Fruit fly (Drosophila melanogaster) whole organism, embryonic: ENCODE data around the gene CG10165.

Experiments used
- ATbp ChIP-seq: fragments of 200-800 bp; sonication (Bioruptor generic); optimal IDR thresholded peaks from 2 replicates; lab custom pipeline; 2017; ENCODE audit warnings: missing biosample characterization, mild to moderate bottlenecking, missing genetic modification characterization, missing genetic modification reagents
- B-H1 ChIP-seq: fragments of 200-800 bp; sonication (Bioruptor generic); IDR thresholded peaks from 3 replicates; pipeline ENCODE4 v1.3.6; 2022; ENCODE audit warnings: missing biosample characterization, missing genetic modification characterization
- Blimp-1 ChIP-seq: fragments of 200-800 bp; sonication (Bioruptor generic); optimal IDR thresholded peaks from 3 replicates; lab custom pipeline; 2018; ENCODE audit warnings: missing biosample characterization, missing genetic modification characterization, mild to moderate bottlenecking, moderate library complexity, missing genetic modification reagents
- CG10431 ChIP-seq: fragments of 200-800 bp; sonication (Bioruptor generic); optimal IDR thresholded peaks from 3 replicates; lab custom pipeline; 2018; ENCODE audit warnings: missing biosample characterization, mild to moderate bottlenecking, missing genetic modification characterization
- CG11398 ChIP-seq: fragments of 200-800 bp; sonication (Bioruptor generic); optimal IDR thresholded peaks from 2 replicates; lab custom pipeline; 2016; ENCODE audit warnings: missing biosample characterization, missing genetic modification characterization
- CG11504 ChIP-seq: fragments of 200-800 bp; sonication (Bioruptor generic); optimal IDR thresholded peaks from 3 replicates; lab custom pipeline; 2019; ENCODE audit warnings: missing biosample characterization, mild to moderate bottlenecking, missing genetic modification characterization, moderate library complexity
- CG14014 ChIP-seq: fragments of 200-800 bp; sonication (Bioruptor generic); IDR thresholded peaks from 2 replicates; pipeline ENCODE4 v1.3.6; 2022; ENCODE audit warnings: missing biosample characterization, missing genetic modification characterization
- CG15269 ChIP-seq: fragments of 200-800 bp; sonication (Bioruptor generic); optimal IDR thresholded peaks from 2 replicates; lab custom pipeline; 2018; ENCODE audit warnings: missing biosample characterization, mild to moderate bottlenecking, missing genetic modification characterization, moderate library complexity
- CG15479 ChIP-seq: fragments of 200-800 bp; sonication (Bioruptor generic); optimal IDR thresholded peaks from 3 replicates; lab custom pipeline; 2019; ENCODE audit warnings: missing biosample characterization, mild to moderate bottlenecking, missing genetic modification characterization, moderate library complexity
- CG17829 ChIP-seq: fragments of 200-800 bp; optimal IDR thresholded peaks from 2 replicates; lab custom pipeline; 2019; ENCODE audit warnings: missing biosample characterization, mild to moderate bottlenecking, missing genetic modification characterization, moderate library complexity
- CG1832 ChIP-seq: fragments of 200-800 bp; sonication (Bioruptor generic); optimal IDR thresholded peaks from 2 replicates; lab custom pipeline; 2017; ENCODE audit warnings: missing biosample characterization, mild to moderate bottlenecking, missing genetic modification characterization, inconsistent platforms
- CG2120 ChIP-seq: fragments of 200-800 bp; sonication (Bioruptor generic); optimal IDR thresholded peaks from 3 replicates; lab custom pipeline; 2016; ENCODE audit warnings: missing biosample characterization, missing genetic modification characterization
- CG2199 ChIP-seq: fragments of 200-800 bp; sonication (Bioruptor generic); IDR thresholded peaks from 3 replicates; pipeline ENCODE4 v1.3.6; 2022; ENCODE audit warnings: missing biosample characterization, missing genetic modification characterization
- CG2712 ChIP-seq: fragments of 200-800 bp; optimal IDR thresholded peaks from 3 replicates; lab custom pipeline; 2019; ENCODE audit warnings: missing biosample characterization, mild to moderate bottlenecking, missing genetic modification characterization, moderate library complexity
- CG33213 ChIP-seq: fragments of 200-800 bp; sonication (Bioruptor generic); optimal IDR thresholded peaks from 3 replicates; lab custom pipeline; 2016; ENCODE audit warnings: missing biosample characterization, missing genetic modification characterization
- CG34376 ChIP-seq: fragments of 200-800 bp; sonication (Bioruptor generic); optimal IDR thresholded peaks from 2 replicates; lab custom pipeline; 2018; ENCODE audit warnings: missing biosample characterization, mild to moderate bottlenecking, missing genetic modification characterization
- CG6175 ChIP-seq: fragments of 200-800 bp; sonication (Bioruptor generic); IDR thresholded peaks from 3 replicates; pipeline ENCODE4 v1.3.6; 2022; ENCODE audit warnings: missing biosample characterization, missing genetic modification characterization
- CG6254 ChIP-seq: fragments of 200-800 bp; sonication (Bioruptor generic); optimal IDR thresholded peaks from 3 replicates; lab custom pipeline; 2017; ENCODE audit warnings: mild to moderate bottlenecking, missing biosample characterization, missing genetic modification reagents, missing genetic modification characterization
- CG7357 ChIP-seq: fragments of 200-800 bp; sonication (Bioruptor generic); IDR thresholded peaks from 3 replicates; pipeline ENCODE4 v1.3.6; 2022; ENCODE audit warnings: missing biosample characterization, missing genetic modification characterization
- D19A ChIP-seq: fragments of 200-800 bp; optimal IDR thresholded peaks from 3 replicates; lab custom pipeline; 2019; ENCODE audit warnings: missing biosample characterization, mild to moderate bottlenecking, missing genetic modification characterization, moderate library complexity
- Dll ChIP-seq: fragments of 200-800 bp; sonication (Bioruptor generic); IDR thresholded peaks from 4 replicates; pipeline ENCODE4 v1.3.6; 2022; ENCODE audit warnings: missing biosample characterization, missing genetic modification characterization; ENCODE audit not compliant: partially characterized antibody
- Ets97D ChIP-seq: fragments of 200-800 bp; sonication (Bioruptor generic); optimal IDR thresholded peaks from 3 replicates; lab custom pipeline; 2016; ENCODE audit warnings: missing biosample characterization, missing genetic modification characterization
- Fer3 ChIP-seq: fragments of 200-800 bp; sonication (Bioruptor generic); optimal IDR thresholded peaks from 2 replicates; lab custom pipeline; 2018; ENCODE audit warnings: missing biosample characterization, mild to moderate bottlenecking, missing genetic modification characterization, moderate library complexity
- H2.0 ChIP-seq: fragments of 200-800 bp; sonication (Bioruptor generic); IDR thresholded peaks from 2 replicates; pipeline ENCODE4 v1.3.6; 2022; ENCODE audit warnings: missing biosample characterization, missing genetic modification characterization
- HHEX ChIP-seq: fragments of 200-800 bp; sonication (Bioruptor generic); optimal IDR thresholded peaks from 3 replicates; lab custom pipeline; 2017; ENCODE audit warnings: missing biosample characterization, mild to moderate bottlenecking, missing genetic modification characterization, missing genetic modification reagents
- MBD-R2 ChIP-seq: fragments of 200-800 bp; sonication (Bioruptor generic); IDR thresholded peaks from 2 replicates; pipeline ENCODE4 v1.3.6; 2022; ENCODE audit warnings: missing biosample characterization, missing genetic modification characterization
- Mad ChIP-seq: fragments of 200-800 bp; sonication (Bioruptor generic); optimal IDR thresholded peaks from 2 replicates; lab custom pipeline; 2016; ENCODE audit warnings: missing biosample characterization, missing genetic modification characterization
- Nf-YB ChIP-seq: fragments of 200-800 bp; sonication (Bioruptor generic); optimal IDR thresholded peaks from 3 replicates; lab custom pipeline; 2019; ENCODE audit warnings: missing biosample characterization, mild to moderate bottlenecking, missing genetic modification characterization, moderate library complexity
- Six4 ChIP-seq: fragments of 200-800 bp; sonication (Bioruptor generic); optimal IDR thresholded peaks from 2 replicates; lab custom pipeline; 2016; ENCODE audit warnings: missing biosample characterization, missing genetic modification characterization
- Sox100B ChIP-seq: fragments of 200-800 bp; sonication (Bioruptor generic); optimal IDR thresholded peaks from 3 replicates; lab custom pipeline; 2018; ENCODE audit warnings: missing biosample characterization, mild to moderate bottlenecking, missing genetic modification characterization
- ab ChIP-seq: fragments of 200-800 bp; sonication (Bioruptor generic); optimal IDR thresholded peaks from 2 replicates; lab custom pipeline; 2016; ENCODE audit warnings: missing biosample characterization, missing genetic modification characterization
- caup ChIP-seq: fragments of 200-800 bp; sonication (Bioruptor generic); optimal IDR thresholded peaks from 3 replicates; lab custom pipeline; 2017; ENCODE audit warnings: missing biosample characterization, mild to moderate bottlenecking, missing genetic modification characterization, moderate library complexity; ENCODE audit not compliant: severe bottlenecking
- crol ChIP-seq: fragments of 200-800 bp; sonication (Bioruptor generic); IDR thresholded peaks from 2 replicates; pipeline ENCODE4 v1.3.6; 2022; ENCODE audit warnings: missing biosample characterization, missing genetic modification characterization
- da ChIP-seq: fragments of 200-800 bp; sonication (Bioruptor generic); optimal IDR thresholded peaks from 2 replicates; lab custom pipeline; 2016; ENCODE audit warnings: missing biosample characterization, missing genetic modification characterization
- her ChIP-seq: fragments of 200-800 bp; sonication (Bioruptor generic); optimal IDR thresholded peaks from 2 replicates; lab custom pipeline; 2016; ENCODE audit warnings: missing biosample characterization, missing genetic modification characterization
- insv ChIP-seq, 2 experiments: fragments of 200-800 bp; sonication (Bioruptor generic); optimal IDR thresholded peaks; 3 replicates each; lab custom pipeline; 2016 to 2018; ENCODE audit warnings: missing biosample characterization in 2 of 2, missing genetic modification characterization in 2 of 2
- inv ChIP-seq: fragments of 200-800 bp; sonication (Bioruptor generic); IDR thresholded peaks from 2 replicates; pipeline ENCODE4 v1.3.6; 2022; ENCODE audit warnings: missing biosample characterization, missing genetic modification characterization; ENCODE audit not compliant: partially characterized antibody
- jing ChIP-seq: fragments of 200-800 bp; sonication (Bioruptor generic); optimal IDR thresholded peaks from 2 replicates; lab custom pipeline; 2018; ENCODE audit warnings: missing biosample characterization, mild to moderate bottlenecking, missing genetic modification characterization
- mld ChIP-seq: fragments of 200-800 bp; sonication (Bioruptor generic); IDR thresholded peaks from 3 replicates; pipeline ENCODE4 v1.3.6; 2022; ENCODE audit warnings: missing biosample characterization, missing genetic modification characterization; ENCODE audit not compliant: partially characterized antibody
- nerfin-2 ChIP-seq: fragments of 200-800 bp; sonication (Bioruptor generic); IDR thresholded peaks from 2 replicates; pipeline ENCODE4 v1.3.6; 2022; ENCODE audit warnings: missing biosample characterization, missing genetic modification characterization; ENCODE audit not compliant: partially characterized antibody
- oc ChIP-seq: fragments of 200-800 bp; sonication (Bioruptor generic); optimal IDR thresholded peaks from 2 replicates; lab custom pipeline; 2018; ENCODE audit warnings: missing biosample characterization, mild to moderate bottlenecking, missing genetic modification characterization, moderate library complexity
- pan ChIP-seq, 4 experiments: fragments of >200 bp in 3 of 4; fragments of 200-800 bp in 1 of 4; sonication (Bioruptor generic) in 1 of 4; optimal IDR thresholded peaks in 3 of 4; IDR thresholded peaks in 1 of 4; 2 replicates each; pipeline versions ENCODE4 v1.3.6 to Lab custom; 2017 to 2022; ENCODE audit warnings: missing biosample characterization in 2 of 4, missing genetic modification characterization in 2 of 4, mixed read lengths in 1 of 4
- pfk ChIP-seq: fragments of 200-800 bp; sonication (Bioruptor generic); optimal IDR thresholded peaks from 2 replicates; lab custom pipeline; 2018; ENCODE audit warnings: missing biosample characterization, mild to moderate bottlenecking, missing genetic modification characterization, moderate library complexity
- pnt ChIP-seq: fragments of 200-800 bp; sonication (Bioruptor generic); optimal IDR thresholded peaks from 3 replicates; lab custom pipeline; 2016; ENCODE audit warnings: missing biosample characterization, missing genetic modification characterization
- sens-2 ChIP-seq: fragments of 200-800 bp; sonication (Bioruptor generic); IDR thresholded peaks from 2 replicates; pipeline ENCODE4 v1.3.6; 2022; ENCODE audit warnings: missing biosample characterization, missing genetic modification characterization
- sna ChIP-seq: fragments of 200-800 bp; sonication (Bioruptor generic); IDR thresholded peaks from 2 replicates; pipeline ENCODE4 v1.3.6; 2022; ENCODE audit warnings: missing biosample characterization, missing genetic modification characterization; ENCODE audit not compliant: partially characterized antibody
- tup ChIP-seq: fragments of 200-800 bp; sonication (Bioruptor generic); optimal IDR thresholded peaks from 2 replicates; lab custom pipeline; 2016; ENCODE audit warnings: missing biosample characterization, mild to moderate bottlenecking, missing genetic modification characterization, moderate library complexity
- zf30C ChIP-seq: fragments of 200-800 bp; sonication (Bioruptor generic); optimal IDR thresholded peaks from 3 replicates; lab custom pipeline; 2018; ENCODE audit warnings: missing biosample characterization, mild to moderate bottlenecking, missing genetic modification characterization

The CG10165 gene

dm6 chr2L:19577187-19577765, 47.2 kb upstream of the CG10165 start, which contains the start of the genes spi and msb1l (continued):
- TF ChIP-seq CG2120 (GFP tag; lab: Kevin White, UChicago) = peak; percentile 55
- no peak for TF ChIP-seq CG11398 (GFP tag; lab: Kevin White, UChicago)
- TF ChIP-seq CG15479 (GFP tag; lab: Kevin White, UChicago) = no peak
- no peak for TF ChIP-seq CG6254
- TF ChIP-seq CG2712 (tag; lab: Kevin White, UChicago) = peak; percentile 66
- no peak for TF ChIP-seq CG33213 (GFP tag; lab: Kevin White, UChicago)
- TF ChIP-seq CG2199 (GFP tag; lab: Robert Waterston, UW) = no peak
- no peak for TF ChIP-seq CG1832 (GFP tag; lab: Kevin White, UChicago)
- peak; percentile 64 for TF ChIP-seq CG17829
- TF ChIP-seq MBD-R2 (GFP tag; lab: Robert Waterston, UW) = no peak; the same call in 1 of the 2 replicates
- TF ChIP-seq inv (GFP tag; lab: Robert Waterston, UW) = peak; percentile 56; the same call in 1 of the 2 replicates
- TF ChIP-seq pan (optimal IDR thresholded peaks at IDR 0.05; lab: Kevin White, UChicago) = no peak
- no peak for TF ChIP-seq pan (GFP tag; optimal IDR thresholded peaks at IDR 0.05 in 1 of 2, IDR thresholded peaks at IDR 0.05 in 1 of 2)
- TF ChIP-seq da = no peak
- no peak for TF ChIP-seq CG10431
- TF ChIP-seq pnt = no peak
- peak; percentile 63; the same call in 3 of the 4 replicates for TF ChIP-seq Dll (GFP tag; lab: Robert Waterston, UW)
- no peak for TF ChIP-seq CG6175 (GFP tag; lab: Robert Waterston, UW)
- peak; percentile 4 for TF ChIP-seq HHEX
- peak; percentile 6 for TF ChIP-seq Mad (GFP tag; lab: Kevin White, UChicago)
- TF ChIP-seq caup (GFP tag; lab: Kevin White, UChicago) = peak; percentile 14
- TF ChIP-seq sna (GFP tag; lab: Robert Waterston, UW) = 0 out of 2 replicates have a peak, but pooled peaks have one; percentile 25
- peak; percentile 8 for TF ChIP-seq Fer3 (tag; lab: Kevin White, UChicago)
- no peak for TF ChIP-seq Nf-YB (GFP tag; lab: Kevin White, UChicago)
- no peak for TF ChIP-seq pfk (GFP tag; lab: Kevin White, UChicago)
- peak; percentile 37 for TF ChIP-seq D19A (tag; lab: Kevin White, UChicago)
- TF ChIP-seq mld (GFP tag; lab: Robert Waterston, UW) = 0 out of 3 replicates have a peak, but pooled peaks have one; percentile 41
- no peak for TF ChIP-seq jing
- TF ChIP-seq her = no peak
- no peak for TF ChIP-seq Sox100B (GFP tag; lab: Kevin White, UChicago)
- peak; percentile 55 for TF ChIP-seq CG15269 (tag; lab: Kevin White, UChicago)
- peak; percentile 19 for TF ChIP-seq Six4 (GFP tag; lab: Kevin White, UChicago)
- TF ChIP-seq H2.0 = no peak
- peak; percentile 75 for TF ChIP-seq CG11504 (tag; lab: Kevin White, UChicago)
- TF ChIP-seq CG14014 (GFP tag; lab: Robert Waterston, UW) = no peak
- TF ChIP-seq ATbp (GFP tag; lab: Kevin White, UChicago) = no peak
- TF ChIP-seq crol = no peak
- no peak for TF ChIP-seq nerfin-2 (GFP tag; lab: Robert Waterston, UW)
- TF ChIP-seq ab (GFP tag; lab: Kevin White, UChicago) = no peak
- no peak for TF ChIP-seq tup
- TF ChIP-seq sens-2 (GFP tag; lab: Robert Waterston, UW) = no peak
- TF ChIP-seq insv (GFP tag; optimal IDR thresholded peaks at IDR 0.05; lab: Kevin White, UChicago) = peak in 1 of 2 experiments; percentile 29
- TF ChIP-seq CG7357 (GFP tag; lab: Robert Waterston, UW) = peak; percentile 15; the same call in 1 of the 3 replicates
- peak; percentile 21 for TF ChIP-seq Ets97D (GFP tag; lab: Kevin White, UChicago)
- no peak for TF ChIP-seq CG34376 (GFP tag; lab: Kevin White, UChicago)
- peak; percentile 22 for TF ChIP-seq Blimp-1 (GFP tag; lab: Kevin White, UChicago)
- TF ChIP-seq zf30C (GFP tag; lab: Kevin White, UChicago) = no peak
- TF ChIP-seq B-H1 (GFP tag; lab: Robert Waterston, UW) = no peak
- TF ChIP-seq oc (tag; lab: Kevin White, UChicago) = no peak
